Fruit fly (Drosophila melanogaster) whole organism, prepupa: ENCODE results near the gene CG34258.

Experiments used
- CG1621 ChIP-seq: fragments of 200-800 bp; sonication (Bioruptor generic); optimal IDR thresholded peaks from 3 replicates; lab custom pipeline; 2018; ENCODE audit warnings: missing biosample characterization, mild to moderate bottlenecking, missing genetic modification characterization
- CG16779 ChIP-seq: fragments of 200-800 bp; sonication (Bioruptor generic); optimal IDR thresholded peaks from 3 replicates; lab custom pipeline; 2017; ENCODE audit warnings: missing biosample characterization, mild to moderate bottlenecking, missing genetic modification characterization
- CG32006 ChIP-seq: fragments of 200-800 bp; sonication (Bioruptor generic); optimal IDR thresholded peaks from 3 replicates; lab custom pipeline; 2017; ENCODE audit warnings: missing biosample characterization, mild to moderate bottlenecking, missing genetic modification characterization
- Eip75B ChIP-seq: fragments of 200-800 bp; sonication (Bioruptor generic); optimal IDR thresholded peaks from 3 replicates; lab custom pipeline; 2016; ENCODE audit warnings: missing biosample characterization, missing genetic modification characterization
- Sox14 ChIP-seq: fragments of 200-800 bp; sonication (Bioruptor generic); optimal IDR thresholded peaks from 3 replicates; lab custom pipeline; 2016; ENCODE audit warnings: missing biosample characterization, missing genetic modification characterization
- cyc ChIP-seq: fragments of 200-800 bp; sonication (Bioruptor generic); optimal IDR thresholded peaks from 3 replicates; lab custom pipeline; 2016; ENCODE audit warnings: missing biosample characterization, missing genetic modification characterization
- esn ChIP-seq: fragments of 200-800 bp; sonication (Bioruptor generic); optimal IDR thresholded peaks from 2 replicates; lab custom pipeline; 2016; ENCODE audit warnings: missing biosample characterization, mild to moderate bottlenecking, missing genetic modification characterization, moderate library complexity
- pdm3 ChIP-seq: fragments of 200-800 bp; sonication (Bioruptor generic); optimal IDR thresholded peaks from 3 replicates; lab custom pipeline; 2016; ENCODE audit warnings: missing biosample characterization, missing genetic modification characterization
- spab ChIP-seq: fragments of 200-800 bp; sonication (Bioruptor generic); optimal IDR thresholded peaks from 2 replicates; lab custom pipeline; 2017; ENCODE audit warnings: missing biosample characterization, mild to moderate bottlenecking, missing genetic modification characterization, missing genetic modification reagents

- TF ChIP-seq CG32006 (GFP tag; lab: Kevin White, UChicago) (no peak), CG1621 (tag; lab: Kevin White, UChicago) (no peak), CG16779 (tag; lab: Kevin White, UChicago) (no peak), cyc (no peak), pdm3 (no peak), esn (GFP tag; lab: Kevin White, UChicago) (no peak), Sox14 (no peak), spab (no peak), Eip75B (GFP tag; lab: Kevin White, UChicago) (no peak)
These were observed 20.4 kb downstream of the CG34258 start, which contains the start of gene CG46462 for dm6 chr3L:19931391-19931790.
